Worm (Caenorhabditis elegans) whole organism, L4 larva: ENCODE measurements around the gene F54D10.7.

Experiments
- D1046.2 ChIP-seq: fragments of 200-800 bp; sonication (Bioruptor generic); IDR thresholded peaks from 2 replicates; pipeline ENCODE4 v1.3.6; 2022; ENCODE audit warnings: missing genetic modification characterization, missing compliant biosample characterization
- F10B5.3 ChIP-seq: sonication (generic microtip); optimal IDR thresholded peaks from 2 replicates; lab custom pipeline; 2016; ENCODE audit warnings: mild to moderate bottlenecking, missing genetic modification characterization, missing compliant biosample characterization
- F44E2.7 ChIP-seq: fragments of 200-800 bp; sonication (Bioruptor generic); IDR thresholded peaks from 2 replicates; pipeline ENCODE4 v2.1.2; 2022; ENCODE audit warnings: missing genetic modification characterization, missing compliant biosample characterization
- T26A8.4 ChIP-seq: fragments of 200-800 bp; sonication (Bioruptor generic); IDR thresholded peaks from 2 replicates; pipeline ENCODE4 v1.3.6; 2022; ENCODE audit warnings: missing genetic modification characterization, missing compliant biosample characterization
- Y105C5A.15 ChIP-seq: fragments of 200-800 bp; sonication (Bioruptor generic); IDR thresholded peaks from 2 replicates; pipeline ENCODE4 v1.3.6; 2022; ENCODE audit warnings: missing genetic modification characterization, missing compliant biosample characterization
- Y48G9A.11 ChIP-seq: fragments of 200-800 bp; sonication (Bioruptor generic); IDR thresholded peaks from 2 replicates; pipeline ENCODE4 v1.3.6; 2022; ENCODE audit warnings: missing genetic modification reagents, missing genetic modification characterization, missing compliant biosample characterization
- Y5F2A.4 ChIP-seq: fragments of 200-800 bp; sonication (Bioruptor generic); optimal IDR thresholded peaks from 2 replicates; lab custom pipeline; 2018; ENCODE audit warnings: mild to moderate bottlenecking, missing genetic modification characterization, missing compliant biosample characterization
- Y75B8A.6 ChIP-seq: fragments of 200-800 bp; sonication (Bioruptor generic); IDR thresholded peaks from 2 replicates; pipeline ENCODE4 v1.3.6; 2022; ENCODE audit warnings: missing genetic modification reagents, missing genetic modification characterization, missing compliant biosample characterization
- ZK546.5 ChIP-seq, 2 experiments: sonication (generic microtip); optimal IDR thresholded peaks; 2 replicates each; lab custom pipeline; 2017; ENCODE audit warnings: missing biosample characterization in 2 of 2, missing genetic modification characterization in 2 of 2
- aha-1 ChIP-seq: fragments of 150-350 bp; peaks from one replicate; lab custom pipeline; 2014; ENCODE audit warnings: missing biosample characterization, missing genetic modification characterization
- aly-2 ChIP-seq: sonication (generic microtip); optimal IDR thresholded peaks from 2 replicates; lab custom pipeline; 2018; ENCODE audit warnings: missing biosample characterization, missing genetic modification characterization
- ama-1 ChIP-seq: fragments of 150-350 bp; optimal IDR thresholded peaks from 2 replicates; lab custom pipeline; 2014; ENCODE audit warnings: inconsistent platforms, mixed read lengths
- ceh-32 ChIP-seq: sonication (generic microtip); optimal IDR thresholded peaks from 2 replicates; lab custom pipeline; 2016; ENCODE audit warnings: mild to moderate bottlenecking, missing genetic modification characterization, missing compliant biosample characterization; ENCODE audit not compliant: poor library complexity
- ceh-62 ChIP-seq: sonication (generic microtip); optimal IDR thresholded peaks from 2 replicates; lab custom pipeline; 2017; ENCODE audit warnings: missing biosample characterization, missing genetic modification characterization
- ctbp-1 ChIP-seq: fragments of 200-800 bp; sonication (Bioruptor generic); IDR thresholded peaks from 2 replicates; pipeline ENCODE4 v1.3.6; 2022; ENCODE audit warnings: missing genetic modification reagents, missing genetic modification characterization, missing compliant biosample characterization
- daf-16 ChIP-seq, 3 experiments: sonication (generic microtip); optimal IDR thresholded peaks; 2 replicates each; lab custom pipeline; 2016 to 2017; ENCODE audit warnings: missing genetic modification characterization in 3 of 3, missing genetic modification reagents in 3 of 3, mild to moderate bottlenecking in 2 of 3, missing compliant biosample characterization in 2 of 3, missing biosample characterization in 1 of 3, moderate library complexity in 1 of 3
- dmd-8 ChIP-seq: fragments of 200-800 bp; sonication (Bioruptor generic); IDR thresholded peaks from 2 replicates; pipeline ENCODE4 v1.3.6; 2022; ENCODE audit warnings: missing genetic modification characterization, missing compliant biosample characterization
- dve-1 ChIP-seq: sonication (generic microtip); optimal IDR thresholded peaks from 2 replicates; lab custom pipeline; 2017; ENCODE audit warnings: antibody characterized with exemption, mild to moderate bottlenecking, missing genetic modification characterization, missing compliant biosample characterization; ENCODE audit not compliant: insufficient read depth
- gei-8 ChIP-seq: fragments of 200-800 bp; sonication (Bioruptor generic); optimal IDR thresholded peaks from 2 replicates; lab custom pipeline; 2018; ENCODE audit warnings: mild to moderate bottlenecking, missing genetic modification characterization, missing compliant biosample characterization
- hif-1 ChIP-seq, 2 experiments: sonication (generic microtip); optimal IDR thresholded peaks; 2 replicates each; lab custom pipeline; 2016 to 2017; ENCODE audit warnings: missing compliant biosample characterization in 2 of 2, missing genetic modification characterization in 2 of 2, missing genetic modification reagents in 2 of 2, missing genotype in 2 of 2, mild to moderate bottlenecking in 1 of 2
- hlh-30 ChIP-seq: sonication (generic microtip); optimal IDR thresholded peaks from 2 replicates; lab custom pipeline; 2017; ENCODE audit warnings: antibody characterized with exemption, mild to moderate bottlenecking, missing genetic modification characterization, missing compliant biosample characterization; ENCODE audit not compliant: insufficient read depth
- mdl-1 ChIP-seq, 2 experiments: fragments of 150-350 bp in 1 of 2; sonication (generic microtip) in 1 of 2; optimal IDR thresholded peaks; 2 replicates each; lab custom pipeline; 2014 to 2017; ENCODE audit warnings: missing biosample characterization in 2 of 2, missing genetic modification characterization in 2 of 2
- mes-2 ChIP-seq: sonication (generic microtip); optimal IDR thresholded peaks from 2 replicates; lab custom pipeline; 2016; ENCODE audit warnings: missing genotype, mild to moderate bottlenecking, missing genetic modification characterization, missing compliant biosample characterization; ENCODE audit not compliant: poor library complexity, severe bottlenecking
- nhr-10 ChIP-seq: fragments of 150-350 bp; optimal IDR thresholded peaks from 2 replicates; lab custom pipeline; 2014; ENCODE audit warnings: missing biosample characterization, missing genetic modification characterization
- nhr-28 ChIP-seq: fragments of 150-350 bp; optimal IDR thresholded peaks from 2 replicates; lab custom pipeline; 2014; ENCODE audit warnings: missing biosample characterization, missing genetic modification characterization
- nhr-41 ChIP-seq: fragments of 200-800 bp; sonication (Bioruptor generic); IDR thresholded peaks from 2 replicates; pipeline ENCODE4 v1.3.6; 2022; ENCODE audit warnings: missing genetic modification reagents, missing genetic modification characterization, missing compliant biosample characterization
- nhr-48 ChIP-seq: sonication (generic microtip); optimal IDR thresholded peaks from 2 replicates; lab custom pipeline; 2016; ENCODE audit warnings: mild to moderate bottlenecking, missing genetic modification characterization, missing compliant biosample characterization
- nhr-6 ChIP-seq: fragments of 150-350 bp; optimal IDR thresholded peaks from 2 replicates; lab custom pipeline; 2014; ENCODE audit warnings: missing biosample characterization, missing genetic modification characterization
- spr-1 ChIP-seq: sonication (generic microtip); optimal IDR thresholded peaks from 2 replicates; lab custom pipeline; 2016; ENCODE audit warnings: mild to moderate bottlenecking, missing genetic modification characterization, missing compliant biosample characterization
- spr-3 ChIP-seq: fragments of 200-800 bp; sonication (Bioruptor generic); optimal IDR thresholded peaks from 2 replicates; lab custom pipeline; 2018; ENCODE audit warnings: mild to moderate bottlenecking, missing genetic modification characterization, missing compliant biosample characterization
- unc-62 ChIP-seq, 3 experiments: fragments of 150-350 bp in 1 of 3; sonication (generic microtip); optimal IDR thresholded peaks in 2 of 3; peaks in 1 of 3; 1 replicate in 1 of 3; 2 replicates in 2 of 3; lab custom pipeline; 2014 to 2017; ENCODE audit warnings: missing biosample characterization in 3 of 3, missing genetic modification characterization in 3 of 3, missing genetic modification reagents in 3 of 3, missing genotype in 1 of 3
- zag-1 ChIP-seq: fragments of 150-350 bp; optimal IDR thresholded peaks from 2 replicates; lab custom pipeline; 2014; ENCODE audit warnings: missing biosample characterization, missing genetic modification characterization
- zip-11 ChIP-seq: fragments of 200-800 bp; sonication (Bioruptor generic); IDR thresholded peaks from 2 replicates; pipeline ENCODE4 v1.3.6; 2022; ENCODE audit warnings: missing genetic modification characterization, missing compliant biosample characterization
- zip-2 ChIP-seq: fragments of 150-350 bp; optimal IDR thresholded peaks from 2 replicates; lab custom pipeline; 2014; ENCODE audit warnings: missing biosample characterization, missing genetic modification characterization

Gene F54D10.7

DNA sequence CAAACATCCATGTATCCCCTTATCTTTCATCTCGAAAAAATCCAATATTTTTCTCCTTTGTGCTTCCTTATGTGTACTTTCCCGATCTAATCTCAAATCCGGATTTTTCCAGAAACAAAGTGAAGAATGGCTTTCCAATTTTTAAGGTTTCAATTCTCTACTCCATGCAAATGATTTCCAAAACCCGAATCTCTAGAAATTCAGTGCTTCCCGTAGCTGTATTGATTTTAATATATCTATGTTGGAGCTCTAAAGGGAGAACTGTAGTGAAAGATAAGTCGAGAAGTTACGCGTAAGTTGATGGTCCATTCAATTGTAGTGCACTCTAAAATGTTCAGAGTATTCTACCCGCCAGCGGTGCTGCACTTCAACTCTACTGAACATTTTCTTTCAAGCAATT lies 18.5 kb upstream of the F54D10.7 start, which contains the start of gene C17A2.4:
Gene C17A2.4 (plus strand): TSS at position 301 of the 400 bp plus-strand sequence.
- no peak for TF ChIP-seq T26A8.4
- no peak for TF ChIP-seq gei-8 (GFP tag; lab: Kevin White, UChicago)
- peak; percentile 10 for TF ChIP-seq aha-1 (tag; lab: Kevin White, UChicago)
- TF ChIP-seq nhr-6 (tag; lab: Kevin White, UChicago): no peak
- TF ChIP-seq dmd-8 (GFP tag; lab: Robert Waterston, UW): no peak
- TF ChIP-seq zag-1 (tag; lab: Kevin White, UChicago): no peak
- no peak for TF ChIP-seq aly-2 (tag; lab: Kevin White, UChicago)
- TF ChIP-seq nhr-10 (tag; lab: Kevin White, UChicago): no peak

DNA sequence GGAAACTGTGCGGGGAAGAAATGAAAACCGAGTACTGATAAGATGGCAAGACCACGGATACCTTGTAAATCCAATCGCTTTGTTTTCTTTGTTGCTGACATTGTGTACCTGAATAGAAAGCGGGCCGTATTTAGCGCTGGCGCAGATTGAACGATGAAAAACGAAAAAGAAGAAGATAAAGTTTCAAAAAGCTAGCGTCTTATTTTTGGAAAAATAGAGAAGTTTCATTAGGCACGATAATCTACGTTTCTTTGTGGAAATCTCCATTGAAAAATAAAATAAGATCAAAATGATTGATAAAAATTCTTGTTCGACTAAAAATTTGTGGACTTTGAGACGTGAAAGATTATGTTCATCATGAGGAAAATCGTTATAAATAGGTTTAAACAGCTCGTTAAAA lies 14.8 kb upstream of the F54D10.7 start, which contains the start of gene oac-4:
Gene oac-4 (minus strand): TSS at position 101 of the 400 bp plus-strand sequence.
- no peak for TF ChIP-seq ZK546.5 (tag; optimal IDR thresholded peaks at IDR 0.05; lab: Kevin White, UChicago)
- no peak for TF ChIP-seq spr-1
- TF ChIP-seq ctbp-1 (GFP tag; lab: Robert Waterston, UW): 0 out of 2 replicates have a peak, but pooled peaks have one; percentile 6
- TF ChIP-seq, all 104 proteins: peak for 1

DNA sequence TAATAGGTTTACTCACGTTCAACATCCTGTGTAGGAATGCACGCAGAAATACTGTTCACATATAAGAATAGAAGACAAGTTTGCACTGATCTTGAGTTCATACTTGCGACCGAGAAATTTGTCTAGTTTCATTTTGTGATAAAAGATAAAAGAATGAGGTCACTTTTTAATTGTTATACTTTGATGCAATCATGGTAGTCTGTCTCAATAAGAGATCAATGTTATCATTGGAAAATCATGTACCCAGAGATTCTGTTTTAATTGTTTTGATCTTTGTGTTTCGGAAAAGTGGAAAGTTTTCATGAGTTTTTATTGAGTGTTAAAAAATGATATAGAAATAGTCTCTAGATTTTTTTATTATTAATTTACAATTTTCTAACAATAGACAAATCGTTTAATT lies 11.3 kb upstream of the F54D10.7 start, which contains the start of gene F54D10.9:
Gene F54D10.9 (minus strand): TSS at position 101 of the 400 bp plus-strand sequence.
- TF ChIP-seq ceh-62 (tag; lab: Kevin White, UChicago): no peak
- no peak for TF ChIP-seq unc-62 (GFP tag; optimal IDR thresholded peaks at IDR 0.05 in 1 of 2; lab: Kevin White, UChicago)
- TF ChIP-seq unc-62 (tag; optimal IDR thresholded peaks at IDR 0.05; lab: Kevin White, UChicago): no peak
- TF ChIP-seq hif-1 (tag; optimal IDR thresholded peaks at IDR 0.05; lab: Kevin White, UChicago): no peak
- TF ChIP-seq mdl-1 (tag; optimal IDR thresholded peaks at IDR 0.05; lab: Kevin White, UChicago): no peak
- TF ChIP-seq ceh-32 (tag; lab: Kevin White, UChicago): no peak
- no peak for TF ChIP-seq mes-2 (tag; lab: Kevin White, UChicago)
- no peak for TF ChIP-seq nhr-48 (tag; lab: Kevin White, UChicago)
- TF ChIP-seq nhr-28 (tag; lab: Kevin White, UChicago): no peak
- no peak for TF ChIP-seq zip-2
- TF ChIP-seq ama-1 (lab: Kevin White, UChicago): no peak
- no peak for TF ChIP-seq zip-11 (GFP tag; lab: Robert Waterston, UW)
- no peak for TF ChIP-seq Y105C5A.15 (GFP tag; lab: Robert Waterston, UW)
- no peak for TF ChIP-seq Y48G9A.11 (GFP tag; lab: Robert Waterston, UW)
- no peak for TF ChIP-seq hlh-30 (tag; lab: Kevin White, UChicago)
- no peak for TF ChIP-seq Y75B8A.6 (GFP tag; lab: Robert Waterston, UW)

DNA sequence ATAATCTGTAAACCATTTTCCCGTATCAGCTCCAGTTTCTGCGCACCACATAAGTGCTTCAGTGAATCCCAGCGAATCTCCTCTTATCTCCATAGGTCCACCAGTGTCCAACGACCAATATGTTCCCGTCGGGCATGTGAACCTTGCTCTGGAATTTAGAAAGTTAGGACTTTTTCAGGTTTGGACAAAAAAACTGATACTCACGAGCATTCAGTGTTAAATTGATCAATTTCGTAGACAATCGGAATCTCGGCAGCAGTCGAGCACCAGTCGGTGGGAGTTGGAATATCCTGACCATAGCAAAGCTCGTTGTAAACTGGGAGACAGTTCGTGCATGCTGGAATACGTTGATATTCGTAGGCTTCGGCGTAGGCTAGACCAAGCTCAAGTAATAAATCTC lies 8.5 kb upstream of the F54D10.7 start:
- peak in 1 of 2 experiments; percentile 93 for TF ChIP-seq unc-62 (GFP tag; optimal IDR thresholded peaks at IDR 0.05 in 1 of 2; lab: Kevin White, UChicago)
- TF ChIP-seq unc-62 (tag; optimal IDR thresholded peaks at IDR 0.05; lab: Kevin White, UChicago): no peak
- TF ChIP-seq ceh-32 (tag; lab: Kevin White, UChicago): no peak
- TF ChIP-seq D1046.2 (GFP tag; lab: Robert Waterston, UW): no peak

DNA sequence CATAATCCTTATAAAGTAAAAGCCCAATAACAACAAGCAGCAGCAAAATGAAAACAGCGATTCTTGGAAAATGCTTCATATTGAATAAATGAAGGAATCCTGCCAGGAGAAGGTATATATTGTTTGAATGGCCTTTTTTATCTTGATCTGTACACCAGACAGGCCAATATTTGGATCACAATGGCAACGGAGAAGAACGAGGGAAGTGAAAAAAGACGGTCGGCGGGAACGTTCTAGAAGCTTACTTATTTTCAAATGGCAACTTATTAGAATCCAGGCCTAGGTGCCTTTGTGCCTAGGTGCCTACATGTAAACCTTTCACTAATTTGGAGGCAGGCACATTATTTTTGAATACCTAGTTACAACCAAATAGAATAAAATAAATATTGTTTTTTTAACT lies 6.7 kb upstream of the F54D10.7 start, which contains the start of gene F54D10.8:
Gene F54D10.8 (minus strand): TSS at position 101 of the 400 bp plus-strand sequence.
- TF ChIP-seq Y5F2A.4 (GFP tag; lab: Kevin White, UChicago): no peak
- no peak for TF ChIP-seq daf-16 (GFP tag; optimal IDR thresholded peaks at IDR 0.05; lab: Kevin White, UChicago)
- no peak for TF ChIP-seq daf-16 (tag; optimal IDR thresholded peaks at IDR 0.05; lab: Kevin White, UChicago)
- TF ChIP-seq F10B5.3 (tag; lab: Kevin White, UChicago): no peak
- peak; percentile 88 for TF ChIP-seq aha-1 (tag; lab: Kevin White, UChicago)
- TF ChIP-seq nhr-28 (tag; lab: Kevin White, UChicago): no peak
- TF ChIP-seq F44E2.7 (GFP tag; lab: Robert Waterston, UW): no peak
- TF ChIP-seq spr-3 (GFP tag; lab: Kevin White, UChicago): no peak
- no peak for TF ChIP-seq dve-1 (tag; lab: Kevin White, UChicago)
- no peak for TF ChIP-seq nhr-41
- TF ChIP-seq, all 104 proteins: peak for 1
